Worm (Caenorhabditis elegans): ENCODE measurements around the gene F45H10.5.

- no peak for TF ChIP-seq pag-3 (tag; optimal IDR thresholded peaks at IDR 0.05; ENCODE audit: borderline replicate concordance)
- no peak for TF ChIP-seq dve-1 (tag; optimal IDR thresholded peaks at IDR 0.05)
- no peak for TF ChIP-seq ahr-1 (tag; optimal IDR thresholded peaks at IDR 0.05)
- no peak for TF ChIP-seq pqm-1 (tag; optimal IDR thresholded peaks at IDR 0.05)
- no peak for TF ChIP-seq sox-4 (tag; optimal IDR thresholded peaks at IDR 0.05)
- TF ChIP-seq ztf-16 (tag; optimal IDR thresholded peaks at IDR 0.05), result no peak
- no peak for TF ChIP-seq ama-1 (optimal IDR thresholded peaks at IDR 0.05)
- TF ChIP-seq unc-86 (tag; optimal IDR thresholded peaks at IDR 0.05), result no peak
- no peak for TF ChIP-seq tbx-2 (tag; optimal IDR thresholded peaks at IDR 0.05)
- TF ChIP-seq ceh-9 (tag; optimal IDR thresholded peaks at IDR 0.05), result no peak
Observed at ce11 chrII:13487563-13487962, 14.1 kb upstream of the F45H10.5 start.
